Worm (Caenorhabditis elegans): ENCODE measurements around the gene aipr-1.

Gene aipr-1

DNA sequence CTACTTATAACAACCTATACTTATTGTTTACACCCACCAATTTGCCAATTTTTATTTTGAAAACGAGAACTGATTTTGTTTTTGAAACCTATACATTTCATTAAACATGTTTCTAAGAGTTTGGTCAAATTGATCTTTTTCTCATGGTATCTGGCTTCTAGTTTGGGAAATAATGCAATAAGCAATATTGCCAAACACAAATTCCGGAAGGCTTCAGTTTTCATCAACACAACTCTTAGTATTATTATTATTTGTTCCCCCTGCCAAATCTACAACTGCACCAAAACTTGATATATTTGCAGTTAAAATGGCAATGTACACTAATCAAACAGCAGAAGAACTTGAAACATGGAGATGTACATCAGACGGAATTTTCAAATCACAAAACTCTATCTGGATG lies 25.3 kb downstream of the aipr-1 start, which contains the start of gene sra-27:
Gene sra-27 (plus strand): TSS at position 301 of the 400 bp plus-strand sequence.
- TF ChIP-seq ceh-82 (tag; optimal IDR thresholded peaks at IDR 0.05) (no peak), tag-97 (GFP tag; IDR thresholded peaks at IDR 0.05) (no peak), tra-1 (GFP tag; IDR thresholded peaks at IDR 0.05) (no peak), nhr-237 (tag; optimal IDR thresholded peaks at IDR 0.05) (no peak), hlh-30 (tag; optimal IDR thresholded peaks at IDR 0.05; ENCODE audit: insufficient read depth) (no peak), lin-29 (GFP tag; IDR thresholded peaks at IDR 0.05) (no peak), nhr-102 (tag; optimal IDR thresholded peaks at IDR 0.05) (no peak), ZK337.2 (GFP tag; IDR thresholded peaks at IDR 0.05) (no peak), rbr-2 (tag; optimal IDR thresholded peaks at IDR 0.05) (no peak), zip-2 (tag; optimal IDR thresholded peaks at IDR 0.05) (no peak)

DNA sequence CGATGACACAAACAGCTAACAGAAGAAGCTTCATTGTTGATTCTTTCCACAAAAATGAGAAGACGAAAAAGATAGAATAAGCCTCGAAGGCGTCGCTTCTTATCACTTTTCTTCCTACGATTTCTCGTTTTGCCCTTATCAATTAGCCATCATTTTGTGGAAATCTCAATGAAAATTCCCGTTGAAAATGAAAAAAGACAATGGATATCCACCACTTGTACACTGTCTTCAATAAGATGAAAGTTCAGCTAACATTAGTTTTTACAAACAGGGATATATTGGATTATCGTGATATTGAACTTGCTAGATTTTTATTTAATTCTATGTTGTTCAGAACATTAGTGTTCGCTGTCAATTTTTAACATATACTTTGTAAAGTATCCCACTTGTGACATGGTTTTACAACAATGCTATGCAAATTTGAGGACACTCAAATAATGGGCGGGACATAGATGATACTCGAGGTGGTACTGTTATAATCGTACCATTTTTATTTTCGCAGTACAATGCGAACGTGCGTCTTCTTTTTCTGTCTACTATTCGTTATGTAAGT lies 27.3 kb downstream of the aipr-1 start, which contains the start of the genes F18C5.5 and F18C5.9:
Gene F18C5.5 (minus strand): TSS at position 101 of the 553 bp plus-strand sequence.
Gene F18C5.9 (plus strand): TSS at position 503 of the 553 bp plus-strand sequence.
- TF ChIP-seq Y75B8A.6 (GFP tag; IDR thresholded peaks at IDR 0.05) (no peak), F26F4.8 (GFP tag; conservative IDR thresholded peaks at IDR 0.05) (no peak), dve-1 (tag; optimal IDR thresholded peaks at IDR 0.05; ENCODE audit: insufficient read depth) (no peak), ctbp-1 (GFP tag; IDR thresholded peaks at IDR 0.05) (no peak)

DNA sequence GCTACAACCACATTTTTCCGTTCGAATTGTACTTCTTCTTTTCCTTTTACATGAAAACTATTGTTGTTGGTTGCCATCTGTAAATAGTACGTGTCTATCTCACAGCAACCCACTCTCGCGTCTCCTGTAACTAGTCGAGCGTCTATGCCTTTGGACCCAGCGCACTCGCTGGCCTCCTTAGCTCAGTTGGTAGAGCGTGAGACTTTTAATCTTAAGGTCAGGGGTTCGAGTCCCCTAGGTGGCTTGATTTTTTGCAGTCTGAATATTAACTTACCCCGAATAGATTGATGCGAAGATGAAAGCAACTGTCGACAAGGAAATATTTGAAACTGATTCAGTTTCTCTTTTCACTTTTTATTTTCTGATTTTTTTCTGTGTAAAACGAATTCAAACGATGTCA lies 29.0 kb downstream of the aipr-1 start, which contains the start of gene mpz-3:
Gene mpz-3 (minus strand): TSS at position 320 of the 400 bp plus-strand sequence.
- TF ChIP-seq mdt-29 (GFP tag; IDR thresholded peaks at IDR 0.05) (peak; percentile 30; the same call in 1 of the 2 replicates), attf-4 (tag; optimal IDR thresholded peaks at IDR 0.05) (no peak), zfp-3 (GFP tag; conservative IDR thresholded peaks at IDR 0.05) (no peak), egl-27 (tag; optimal IDR thresholded peaks at IDR 0.05) (no peak), daf-19 (GFP tag; conservative IDR thresholded peaks at IDR 0.05) (0 out of 2 replicates have a peak, but pooled peaks have one; percentile 40), Y105C5A.15 (GFP tag; IDR thresholded peaks at IDR 0.05) (0 out of 2 replicates have a peak, but pooled peaks have one; percentile 54), nhr-6 (tag; optimal IDR thresholded peaks at IDR 0.05) (no peak), vab-7 (GFP tag; IDR thresholded peaks at IDR 0.05) (no peak), nhr-25 (tag; optimal IDR thresholded peaks at IDR 0.05; ENCODE audit: borderline replicate concordance, insufficient read depth) (no peak), tra-1 (GFP tag; IDR thresholded peaks at IDR 0.05) (0 out of 2 replicates have a peak, but pooled peaks have one; percentile 29), F44E2.7 (GFP tag; IDR thresholded peaks at IDR 0.05) (peak; percentile 52; the same call in 1 of the 2 replicates), ztf-7 (tag; optimal IDR thresholded peaks at IDR 0.05) (peak; percentile 34), duxl-1 (tag; optimal IDR thresholded peaks at IDR 0.05; ENCODE audit: poor library complexity) (no peak), dpl-1 (GFP tag; optimal IDR thresholded peaks at IDR 0.05) (no peak), nhr-11 (tag; optimal IDR thresholded peaks at IDR 0.05) (no peak), daf-16 (GFP tag; optimal IDR thresholded peaks at IDR 0.05) (peak in 1 of 2 experiments; percentile 42), daf-16 (tag; optimal IDR thresholded peaks at IDR 0.05) (peak; percentile 36), F26F4.8 (GFP tag; conservative IDR thresholded peaks at IDR 0.05) (no peak), dmd-6 (GFP tag; IDR thresholded peaks at IDR 0.05) (no peak; the same call in 1 of the 2 replicates), snpc-1.2 (GFP tag; IDR thresholded peaks at IDR 0.05) (peak; percentile 49; the same call in 1 of the 2 replicates), hlh-30 (tag; optimal IDR thresholded peaks at IDR 0.05; ENCODE audit: insufficient read depth) (peak; percentile 26), ztf-11 (tag; optimal IDR thresholded peaks at IDR 0.05) (no peak), lin-15B (tag; optimal IDR thresholded peaks at IDR 0.05) (no peak), mep-1 (tag; optimal IDR thresholded peaks at IDR 0.05) (no peak), hlh-11 (tag; optimal IDR thresholded peaks at IDR 0.05) (no peak), ceh-32 (tag; optimal IDR thresholded peaks at IDR 0.05; ENCODE audit: poor library complexity) (no peak), nhr-76 (tag; optimal IDR thresholded peaks at IDR 0.05) (no peak), snpc-4 (tag; optimal IDR thresholded peaks at IDR 0.05) (no peak), ceh-62 (tag; optimal IDR thresholded peaks at IDR 0.05) (no peak), F49E8.2 (tag; optimal IDR thresholded peaks at IDR 0.05; ENCODE audit: borderline replicate concordance) (no peak), nhr-41 (GFP tag; IDR thresholded peaks at IDR 0.05) (peak; percentile 68; the same call in 1 of the 2 replicates), mes-2 (tag; optimal IDR thresholded peaks at IDR 0.05; ENCODE audit: poor library complexity, severe bottlenecking) (no peak), jun-1 (tag; optimal IDR thresholded peaks at IDR 0.05) (no peak), php-3 (GFP tag; IDR thresholded peaks at IDR 0.05) (no peak), mxl-2 (GFP tag; conservative IDR thresholded peaks at IDR 0.05) (0 out of 2 replicates have a peak, but pooled peaks have one; percentile 24)
